Worm (Caenorhabditis elegans): ENCODE results near the gene Y97E10AL.1.

ce11 chrV:7943568-7943967 is 42.4 kb upstream of the Y97E10AL.1 start, which contains the start of gene Y97E10B.1:
- TF ChIP-seq lin-35 (GFP tag; optimal IDR thresholded peaks at IDR 0.05) (no peak), C04F5.9 (tag; optimal IDR thresholded peaks at IDR 0.05) (no peak), pqm-1 (tag; optimal IDR thresholded peaks at IDR 0.05) (no peak), blmp-1 (tag; optimal IDR thresholded peaks at IDR 0.05) (no peak), fos-1 (tag; optimal IDR thresholded peaks at IDR 0.05) (no peak), pax-3 (tag; optimal IDR thresholded peaks at IDR 0.05) (no peak), ama-1 (optimal IDR thresholded peaks at IDR 0.05) (no peak), ces-1 (GFP tag; optimal IDR thresholded peaks at IDR 0.05) (no peak), ztf-11 (tag; optimal IDR thresholded peaks at IDR 0.05) (no peak), snpc-4 (tag; optimal IDR thresholded peaks at IDR 0.05) (no peak), fkh-10 (GFP tag; optimal IDR thresholded peaks at IDR 0.05) (no peak), jun-1 (tag; optimal IDR thresholded peaks at IDR 0.05) (no peak)
